Fruit fly (Drosophila melanogaster) S2 (cell line): ENCODE results near the gene Svil.
A peak's percentile ranks its signal among the peaks of the same experiment; 100 is the strongest.

Experiments
- CG8478 ChIP-seq: fragments of >200 bp; optimal IDR thresholded peaks from 2 replicates; lab custom pipeline; 2018
- CTCF ChIP-seq, 2 experiments: fragments of >200 bp; optimal IDR thresholded peaks; 2 replicates each; lab custom pipeline; 2018

Gene Svil

dm6 chr3L:2456868-2457267 lies 79.4 kb downstream of the Svil start:
- TF ChIP-seq CG8478 (lab: Kevin White, UChicago) (no peak), CTCF (optimal IDR thresholded peaks at IDR 0.05; lab: Kevin White, UChicago) (no peak)

- no peak for TF ChIP-seq CTCF (optimal IDR thresholded peaks at IDR 0.05; lab: Kevin White, UChicago)
- no peak for TF ChIP-seq CG8478 (lab: Kevin White, UChicago)
Measured at dm6 chr3L:2457557-2458240, 80.2 kb downstream of the Svil start.

dm6 chr3L:2458763-2459162 lies 81.3 kb downstream of the Svil start:
- no peak for TF ChIP-seq CTCF (optimal IDR thresholded peaks at IDR 0.05; lab: Kevin White, UChicago)
- no peak for TF ChIP-seq CG8478 (lab: Kevin White, UChicago)

- TF ChIP-seq CG8478 (lab: Kevin White, UChicago) (no peak), CTCF (optimal IDR thresholded peaks at IDR 0.05; lab: Kevin White, UChicago) (no peak)
Measured at dm6 chr3L:2462017-2462416, 84.6 kb downstream of the Svil start.

dm6 chr3L:2466411-2467015 lies 89.1 kb downstream of the Svil start:
- TF ChIP-seq CG8478 (lab: Kevin White, UChicago) (no peak), CTCF (optimal IDR thresholded peaks at IDR 0.05; lab: Kevin White, UChicago) (peak; percentile 99)

dm6 chr3L:2467424-2467838 lies 90.0 kb downstream of the Svil start:
- TF ChIP-seq CTCF (optimal IDR thresholded peaks at IDR 0.05; lab: Kevin White, UChicago) (no peak), CG8478 (lab: Kevin White, UChicago) (no peak)

dm6 chr3L:2468509-2468908 lies 91.1 kb downstream of the Svil start:
- TF ChIP-seq CG8478 (lab: Kevin White, UChicago), result no peak
- TF ChIP-seq CTCF (optimal IDR thresholded peaks at IDR 0.05; lab: Kevin White, UChicago), result no peak

dm6 chr3L:2469660-2470059 lies 92.2 kb downstream of the Svil start:
- no peak for TF ChIP-seq CG8478 (lab: Kevin White, UChicago)
- TF ChIP-seq CTCF (optimal IDR thresholded peaks at IDR 0.05; lab: Kevin White, UChicago), result no peak

- TF ChIP-seq CG8478 (lab: Kevin White, UChicago) (no peak), CTCF (optimal IDR thresholded peaks at IDR 0.05; lab: Kevin White, UChicago) (no peak)
Measured at dm6 chr3L:2470735-2471395, 93.4 kb downstream of the Svil start.

- TF ChIP-seq CG8478 (lab: Kevin White, UChicago) (no peak), CTCF (optimal IDR thresholded peaks at IDR 0.05; lab: Kevin White, UChicago) (no peak)
Measured at dm6 chr3L:2472302-2473016, 95.0 kb downstream of the Svil start.

dm6 chr3L:2475564-2476260 lies 98.3 kb downstream of the Svil start, which contains the start of gene CG16762:
Gene CG16762 (minus strand): TSS chr3L:2475614.
- no peak for TF ChIP-seq CTCF (optimal IDR thresholded peaks at IDR 0.05; lab: Kevin White, UChicago)
- TF ChIP-seq CG8478 (lab: Kevin White, UChicago), result no peak

- no peak for TF ChIP-seq CG8478 (lab: Kevin White, UChicago)
- TF ChIP-seq CTCF (optimal IDR thresholded peaks at IDR 0.05; lab: Kevin White, UChicago), result no peak
Measured at dm6 chr3L:2476941-2477340, 99.5 kb downstream of the Svil start.

dm6 chr3L:2478349-2478959 lies 101.0 kb downstream of the Svil start, which contains the start of gene Cyp4d20:
Gene Cyp4d20 (minus strand): TSS chr3L:2478448.
- TF ChIP-seq CG8478 (lab: Kevin White, UChicago), result no peak
- no peak for TF ChIP-seq CTCF (optimal IDR thresholded peaks at IDR 0.05; lab: Kevin White, UChicago)

dm6 chr3L:2479250-2479649 lies 101.8 kb downstream of the Svil start:
- TF ChIP-seq CG8478 (lab: Kevin White, UChicago) (no peak), CTCF (optimal IDR thresholded peaks at IDR 0.05; lab: Kevin White, UChicago) (no peak)
